Worm (Caenorhabditis elegans): ENCODE measurements around the gene ran-2.

Gene ran-2

ce11 chrIII:7897733-7898132 is 35.6 kb upstream of the ran-2 start (continued):
- TF ChIP-seq hlh-30 (tag; optimal IDR thresholded peaks at IDR 0.05; ENCODE audit: insufficient read depth) (peak; percentile 33), T26A8.4 (GFP tag; IDR thresholded peaks at IDR 0.05) (no peak), T20F7.1 (GFP tag; optimal IDR thresholded peaks at IDR 0.05) (peak; percentile 34)

ce11 chrIII:7900733-7901132 is 32.6 kb upstream of the ran-2 start, which contains the start of gene best-24:
Gene best-24, plus strand, starts transcription at chrIII:7901033.
- no peak for TF ChIP-seq Y75B8A.6 (GFP tag; IDR thresholded peaks at IDR 0.05)
- no peak for TF ChIP-seq lim-7 (GFP tag; IDR thresholded peaks at IDR 0.05)
- no peak for TF ChIP-seq nhr-11 (tag; optimal IDR thresholded peaks at IDR 0.05)
- no peak for TF ChIP-seq aly-2 (tag; optimal IDR thresholded peaks at IDR 0.05)
- no peak for TF ChIP-seq jun-1 (tag; optimal IDR thresholded peaks at IDR 0.05)
- TF ChIP-seq hif-1 (tag; optimal IDR thresholded peaks at IDR 0.05) = no peak
- no peak for TF ChIP-seq mep-1 (tag; optimal IDR thresholded peaks at IDR 0.05)
- no peak for TF ChIP-seq dmd-9 (GFP tag; IDR thresholded peaks at IDR 0.05)
- no peak for TF ChIP-seq F44E2.7 (GFP tag; IDR thresholded peaks at IDR 0.05)
- TF ChIP-seq nhr-237 (tag; optimal IDR thresholded peaks at IDR 0.05) = no peak

ce11 chrIII:7903427-7903826 is 29.9 kb upstream of the ran-2 start:
- TF ChIP-seq dve-1 (tag; optimal IDR thresholded peaks at IDR 0.05; ENCODE audit: insufficient read depth) = no peak
- TF ChIP-seq nhr-77 (tag; optimal IDR thresholded peaks at IDR 0.05) = no peak
- peak in 1 of 2 experiments; percentile 91 for TF ChIP-seq unc-62 (GFP tag; optimal IDR thresholded peaks at IDR 0.05 in 1 of 2)
- no peak for TF ChIP-seq unc-62 (tag; optimal IDR thresholded peaks at IDR 0.05)
- no peak for TF ChIP-seq ceh-28 (tag; optimal IDR thresholded peaks at IDR 0.05)
- TF ChIP-seq attf-4 (tag; optimal IDR thresholded peaks at IDR 0.05) = no peak
- no peak for TF ChIP-seq ceh-32 (tag; optimal IDR thresholded peaks at IDR 0.05; ENCODE audit: poor library complexity)
- TF ChIP-seq aha-1 (tag) = peak; percentile 43
- no peak for TF ChIP-seq R02D3.7 (tag; optimal IDR thresholded peaks at IDR 0.05)

- TF ChIP-seq R02D3.7 (tag; optimal IDR thresholded peaks at IDR 0.05) = no peak
- TF ChIP-seq hmg-1.1 (GFP tag; IDR thresholded peaks at IDR 0.05) = no peak
- TF ChIP-seq nhr-28 (tag; optimal IDR thresholded peaks at IDR 0.05) = no peak
- no peak for TF ChIP-seq egl-43 (GFP tag; IDR thresholded peaks at IDR 0.05)
- no peak for TF ChIP-seq lin-29 (GFP tag; IDR thresholded peaks at IDR 0.05)
- peak in 1 of 2 experiments; percentile 19 for TF ChIP-seq daf-16 (GFP tag; optimal IDR thresholded peaks at IDR 0.05)
- TF ChIP-seq daf-16 (tag; optimal IDR thresholded peaks at IDR 0.05) = no peak
- TF ChIP-seq aly-2 (tag; optimal IDR thresholded peaks at IDR 0.05) = no peak
- TF ChIP-seq lin-1 (GFP tag; IDR thresholded peaks at IDR 0.05) = no peak
Measured at ce11 chrIII:7907515-7907914, 25.8 kb upstream of the ran-2 start, which contains the start of gene pcp-5. Gene pcp-5, minus strand, starts transcription at chrIII:7907615.

ce11 chrIII:7909263-7909662 is 24.1 kb upstream of the ran-2 start, which contains the start of gene ZK688.1:
Gene ZK688.1, plus strand, starts transcription at chrIII:7909563.
- TF ChIP-seq mdl-1 (tag; optimal IDR thresholded peaks at IDR 0.05) = no peak
- TF ChIP-seq mdt-29 (GFP tag; IDR thresholded peaks at IDR 0.05) = no peak
- TF ChIP-seq attf-4 (tag; optimal IDR thresholded peaks at IDR 0.05) = no peak
- TF ChIP-seq Y105C5A.15 (GFP tag; IDR thresholded peaks at IDR 0.05) = no peak
- no peak for TF ChIP-seq nhr-41 (GFP tag; IDR thresholded peaks at IDR 0.05)
- no peak for TF ChIP-seq nhr-11 (tag; optimal IDR thresholded peaks at IDR 0.05)
- TF ChIP-seq dmd-6 (GFP tag; IDR thresholded peaks at IDR 0.05) = no peak
- no peak for TF ChIP-seq mxl-2 (GFP tag; conservative IDR thresholded peaks at IDR 0.05)
- no peak for TF ChIP-seq lim-7 (GFP tag; IDR thresholded peaks at IDR 0.05)
- TF ChIP-seq ztf-7 (tag; optimal IDR thresholded peaks at IDR 0.05) = no peak
- TF ChIP-seq ztf-11 (tag; optimal IDR thresholded peaks at IDR 0.05) = no peak
- no peak for TF ChIP-seq dpl-1 (GFP tag; optimal IDR thresholded peaks at IDR 0.05)
- no peak for TF ChIP-seq duxl-1 (tag; optimal IDR thresholded peaks at IDR 0.05; ENCODE audit: poor library complexity)
- TF ChIP-seq ZK546.5 (tag; optimal IDR thresholded peaks at IDR 0.05) = no peak
